Worm (Caenorhabditis elegans) whole organism, L1 larva: ENCODE results near the gene mihp-2.

Experiments used
- C04F5.9 ChIP-seq: sonication (generic microtip); optimal IDR thresholded peaks from 2 replicates; lab custom pipeline; 2016; ENCODE audit warnings: missing genetic modification characterization, missing compliant biosample characterization
- F16B12.6 ChIP-seq: fragments of 150-350 bp; optimal IDR thresholded peaks from 2 replicates; lab custom pipeline; 2014; ENCODE audit warnings: missing biosample characterization, missing genetic modification characterization
- Y116A8C.19 ChIP-seq: sonication (generic microtip); optimal IDR thresholded peaks from 2 replicates; lab custom pipeline; 2016; ENCODE audit warnings: missing compliant biosample characterization, missing genetic modification characterization, borderline replicate concordance
- aha-1 ChIP-seq: fragments of 150-350 bp; optimal IDR thresholded peaks from 2 replicates; lab custom pipeline; 2014; ENCODE audit warnings: missing biosample characterization, missing genetic modification characterization
- blmp-1 ChIP-seq: fragments of 150-350 bp; optimal IDR thresholded peaks from 2 replicates; lab custom pipeline; 2014; ENCODE audit warnings: missing biosample characterization, missing genetic modification characterization
- ceh-88 ChIP-seq: fragments of 200-800 bp; sonication (Bioruptor generic); IDR thresholded peaks from 2 replicates; pipeline ENCODE4 v1.3.6; 2022; ENCODE audit warnings: missing genetic modification characterization, missing compliant biosample characterization
- ceh-90 ChIP-seq: sonication (generic microtip); optimal IDR thresholded peaks from 2 replicates; lab custom pipeline; 2016; ENCODE audit warnings: missing genetic modification characterization, missing compliant biosample characterization
- dsc-1 ChIP-seq: sonication (generic microtip); optimal IDR thresholded peaks from 2 replicates; lab custom pipeline; 2016; ENCODE audit warnings: mild to moderate bottlenecking, missing genetic modification characterization, missing compliant biosample characterization
- efl-1 ChIP-seq, 4 experiments: fragments of 150-350 bp; optimal IDR thresholded peaks in 3 of 4; peaks in 1 of 4; 1 replicate in 1 of 4; 2 replicates in 3 of 4; lab custom pipeline; 2014; ENCODE audit warnings: missing biosample characterization in 2 of 4, missing genetic modification characterization in 2 of 4, missing genetic modification reagents in 2 of 4
- efl-3 ChIP-seq: fragments of 200-800 bp; sonication (Bioruptor generic); optimal IDR thresholded peaks from 2 replicates; lab custom pipeline; 2018; ENCODE audit warnings: mild to moderate bottlenecking, missing genetic modification characterization, missing compliant biosample characterization
- egl-13 ChIP-seq: sonication (generic microtip); optimal IDR thresholded peaks from 2 replicates; lab custom pipeline; 2016; ENCODE audit warnings: missing genotype, missing genetic modification reagents, missing genetic modification characterization, missing compliant biosample characterization
- egl-27 ChIP-seq, 2 experiments: fragments of 150-350 bp in 1 of 2; sonication (generic microtip); optimal IDR thresholded peaks; 3 replicates each; lab custom pipeline; 2017 to 2018; ENCODE audit warnings: missing biosample characterization in 2 of 2, missing genetic modification characterization in 2 of 2, missing genetic modification reagents in 2 of 2
- elt-3 ChIP-seq, 6 experiments: fragments of 150-350 bp in 1 of 6; sonication (generic microtip); optimal IDR thresholded peaks; 2 replicates each; lab custom pipeline; 2017 to 2018; ENCODE audit warnings: missing biosample characterization in 6 of 6, missing genetic modification characterization in 6 of 6, inconsistent platforms in 1 of 6
- ets-5 ChIP-seq: fragments of 200-800 bp; sonication (Bioruptor generic); IDR thresholded peaks from 2 replicates; pipeline ENCODE4 v1.3.6; 2022; ENCODE audit warnings: missing genetic modification characterization, missing compliant biosample characterization
- hlh-17 ChIP-seq: fragments of 200-800 bp; sonication (Bioruptor generic); optimal IDR thresholded peaks from 2 replicates; lab custom pipeline; 2018; ENCODE audit warnings: missing genetic modification characterization, mild to moderate bottlenecking, missing compliant biosample characterization, moderate library complexity, borderline replicate concordance
- lin-14 ChIP-seq: fragments of 200-800 bp; sonication (Bioruptor generic); optimal IDR thresholded peaks from 2 replicates; lab custom pipeline; 2018; ENCODE audit warnings: mild to moderate bottlenecking, missing genetic modification characterization, moderate library complexity, missing compliant biosample characterization
- lin-35 ChIP-seq, 2 experiments: fragments of 150-350 bp; optimal IDR thresholded peaks; 2 replicates each; lab custom pipeline; 2014; ENCODE audit warnings: missing biosample characterization in 2 of 2, missing genetic modification characterization in 2 of 2, missing genetic modification reagents in 2 of 2
- mdl-1 ChIP-seq, 2 experiments: fragments of 150-350 bp; optimal IDR thresholded peaks; 2 replicates each; lab custom pipeline; 2014 to 2017; ENCODE audit warnings: missing biosample characterization in 2 of 2, missing genetic modification characterization in 2 of 2, inconsistent platforms in 1 of 2
- nhr-19 ChIP-seq: fragments of 200-800 bp; sonication (Bioruptor generic); conservative IDR thresholded peaks from 2 replicates; pipeline ENCODE4 v1.3.6; 2022; ENCODE audit warnings: missing genetic modification characterization, missing compliant biosample characterization
- nhr-20 ChIP-seq: sonication (generic microtip); optimal IDR thresholded peaks from 2 replicates; lab custom pipeline; 2016; ENCODE audit warnings: mild to moderate bottlenecking, missing genetic modification characterization, missing compliant biosample characterization
- nhr-28 ChIP-seq: fragments of 150-350 bp; optimal IDR thresholded peaks from 2 replicates; lab custom pipeline; 2014; ENCODE audit warnings: missing biosample characterization, missing genetic modification characterization
- nhr-76 ChIP-seq: sonication (generic microtip); optimal IDR thresholded peaks from 2 replicates; lab custom pipeline; 2017; ENCODE audit warnings: missing biosample characterization, missing genetic modification characterization
- nhr-77 ChIP-seq: fragments of 150-350 bp; optimal IDR thresholded peaks from 2 replicates; lab custom pipeline; 2014; ENCODE audit warnings: missing biosample characterization, missing genetic modification characterization
- nhr-84 ChIP-seq: sonication (generic microtip); optimal IDR thresholded peaks from 2 replicates; lab custom pipeline; 2017; ENCODE audit warnings: missing biosample characterization, missing genetic modification characterization
- nhr-90 ChIP-seq: sonication (generic microtip); optimal IDR thresholded peaks from 2 replicates; lab custom pipeline; 2016; ENCODE audit warnings: mild to moderate bottlenecking, missing genetic modification characterization, missing compliant biosample characterization; ENCODE audit not compliant: poor library complexity
- pag-3 ChIP-seq: sonication (generic microtip); optimal IDR thresholded peaks from 2 replicates; lab custom pipeline; 2017; ENCODE audit warnings: missing genetic modification characterization, mild to moderate bottlenecking, missing compliant biosample characterization, antibody characterized with exemption, borderline replicate concordance; ENCODE audit not compliant: insufficient read depth
- skn-1 ChIP-seq: fragments of 150-350 bp; optimal IDR thresholded peaks from 2 replicates; lab custom pipeline; 2014; ENCODE audit warnings: missing biosample characterization, missing genetic modification characterization
- sptf-1 ChIP-seq: fragments of 150-350 bp; optimal IDR thresholded peaks from 2 replicates; lab custom pipeline; 2014; ENCODE audit warnings: missing biosample characterization, missing genetic modification characterization
- swsn-7 ChIP-seq: sonication (generic microtip); optimal IDR thresholded peaks from 2 replicates; lab custom pipeline; 2016; ENCODE audit warnings: missing genetic modification characterization, missing compliant biosample characterization
- unc-30 ChIP-seq: sonication (generic microtip); optimal IDR thresholded peaks from 2 replicates; lab custom pipeline; 2017; ENCODE audit warnings: missing biosample characterization, missing genetic modification characterization
- unc-86 ChIP-seq: sonication (generic microtip); optimal IDR thresholded peaks from 2 replicates; lab custom pipeline; 2016; ENCODE audit warnings: missing genetic modification characterization, missing compliant biosample characterization
- unc-98 ChIP-seq: fragments of 200-800 bp; sonication (Bioruptor generic); IDR thresholded peaks from 2 replicates; pipeline ENCODE4 v1.3.6; 2022; ENCODE audit warnings: missing genetic modification characterization, missing compliant biosample characterization
- zag-1 ChIP-seq: fragments of 150-350 bp; optimal IDR thresholded peaks from 2 replicates; lab custom pipeline; 2014; ENCODE audit warnings: missing biosample characterization, missing genetic modification characterization
- ztf-11 ChIP-seq, 2 experiments: sonication (generic microtip); optimal IDR thresholded peaks; 2 replicates each; lab custom pipeline; 2016 to 2017; ENCODE audit warnings: missing genetic modification characterization in 2 of 2, missing biosample characterization in 1 of 2, missing compliant biosample characterization in 1 of 2
- ztf-4 ChIP-seq: fragments of 150-350 bp; optimal IDR thresholded peaks from 2 replicates; lab custom pipeline; 2014; ENCODE audit warnings: missing biosample characterization, missing genetic modification characterization

mihp-2 gene

DNA sequence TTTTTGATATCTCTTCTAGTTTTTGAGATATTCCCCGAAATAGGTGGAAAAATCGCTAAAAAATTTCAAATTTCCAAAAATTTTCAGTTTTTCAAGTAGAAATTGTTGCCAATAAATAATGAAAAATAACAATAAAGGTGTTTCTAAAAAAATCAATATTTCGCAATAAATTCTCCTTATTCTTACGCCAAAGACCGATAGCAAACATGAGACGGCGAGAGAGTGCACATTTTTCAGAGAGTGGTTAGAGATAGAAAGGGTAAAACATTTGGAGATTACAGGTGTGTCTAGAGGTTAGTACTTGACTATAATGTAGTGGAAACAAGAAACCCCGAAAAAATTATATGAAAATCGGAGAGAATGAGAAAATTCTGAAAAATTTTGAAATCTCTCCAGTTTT is 2.0 kb upstream of the mihp-2 start (continued):
- TF ChIP-seq lin-35 (GFP tag; optimal IDR thresholded peaks at IDR 0.05; lab: Kevin White, UChicago) (peak in 1 of 2 experiments; percentile 42), unc-30 (no peak), mdl-1 (tag; optimal IDR thresholded peaks at IDR 0.05; lab: Kevin White, UChicago) (no peak), ztf-4 (tag; lab: Kevin White, UChicago) (no peak), sptf-1 (tag; lab: Kevin White, UChicago) (no peak), elt-3 (tag; optimal IDR thresholded peaks at IDR 0.05; lab: Kevin White, UChicago) (no peak), nhr-20 (peak; percentile 95), unc-86 (no peak), zag-1 (tag; lab: Kevin White, UChicago) (no peak), nhr-90 (tag; lab: Kevin White, UChicago) (peak; percentile 22), F16B12.6 (tag; lab: Kevin White, UChicago) (no peak), nhr-77 (no peak), ceh-88 (GFP tag; lab: Robert Waterston, UW) (no peak)

DNA sequence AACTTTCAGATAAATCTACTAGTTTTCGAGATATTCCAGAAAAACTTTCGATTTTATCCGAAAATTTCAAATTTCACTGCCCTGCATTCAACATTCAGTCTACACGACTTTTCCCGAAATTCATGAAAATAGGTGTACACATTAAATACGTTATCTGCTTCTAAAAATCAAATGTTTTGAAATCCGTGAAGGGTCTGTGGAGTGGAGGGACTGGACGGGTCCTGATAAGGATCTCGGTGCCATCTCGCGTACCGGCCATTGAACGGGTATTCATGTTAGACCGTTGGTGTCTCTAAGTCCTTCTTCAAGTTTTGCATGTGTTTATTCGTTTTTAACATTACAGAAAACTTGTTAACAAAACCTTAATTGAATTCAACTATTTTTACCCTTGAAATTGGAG is 3.9 kb downstream of the mihp-2 start:
- TF ChIP-seq nhr-84 (tag; lab: Kevin White, UChicago) = no peak
- TF ChIP-seq blmp-1 (tag; lab: Kevin White, UChicago) = peak; percentile 55
- TF ChIP-seq egl-27 (tag; optimal IDR thresholded peaks at IDR 0.05; lab: Kevin White, UChicago) = no peak

ce11 chrV:18909682-18910081 is 6.1 kb downstream of the mihp-2 start:
- TF ChIP-seq mdl-1 (tag; optimal IDR thresholded peaks at IDR 0.05; lab: Kevin White, UChicago) (no peak), nhr-76 (tag; lab: Kevin White, UChicago) (no peak), ets-5 (no peak), Y116A8C.19 (no peak), swsn-7 (tag; lab: Kevin White, UChicago) (no peak), ztf-11 (tag; optimal IDR thresholded peaks at IDR 0.05; lab: Kevin White, UChicago) (no peak), dsc-1 (tag; lab: Kevin White, UChicago) (no peak), egl-13 (tag; lab: Kevin White, UChicago) (no peak), nhr-19 (GFP tag; lab: Robert Waterston, UW) (no peak), lin-14 (GFP tag; lab: Kevin White, UChicago) (no peak), aha-1 (tag; lab: Kevin White, UChicago) (no peak), efl-3 (no peak), ceh-90 (tag; lab: Kevin White, UChicago) (no peak), nhr-28 (no peak), skn-1 (tag; lab: Kevin White, UChicago) (no peak)

- no peak for TF ChIP-seq C04F5.9 (tag; lab: Kevin White, UChicago)
- TF ChIP-seq lin-14 (GFP tag; lab: Kevin White, UChicago) = no peak
- no peak for TF ChIP-seq skn-1 (tag; lab: Kevin White, UChicago)
- no peak for TF ChIP-seq hlh-17 (GFP tag; lab: Kevin White, UChicago)
- TF ChIP-seq pag-3 = no peak
- no peak for TF ChIP-seq unc-98 (GFP tag; lab: Robert Waterston, UW)
Observed at ce11 chrV:18911736-18912135, 8.2 kb downstream of the mihp-2 start, which contains the start of gene cyp-42A1. cyp-42A1 (plus strand) TSS chrV:18912036.

- TF ChIP-seq egl-27 (tag; optimal IDR thresholded peaks at IDR 0.05; lab: Kevin White, UChicago) (no peak), efl-1 (optimal IDR thresholded peaks at IDR 0.05; lab: Kevin White, UChicago) (no peak), efl-1 (GFP tag; optimal IDR thresholded peaks at IDR 0.05 in 1 of 2; lab: Kevin White, UChicago) (peak in 1 of 2 experiments; percentile 35)
Observed at ce11 chrV:18912555-18912954, 9.0 kb downstream of the mihp-2 start.
